Worm (Caenorhabditis elegans) whole organism, late embryonic: ENCODE measurements around the gene F53B2.5.
"Not testable (repeated sequence)": the region's sequence is repeated elsewhere in the genome, so short reads cannot be mapped to it uniquely, and the experiment has no call there.

Source experiments
- F13H6.1 ChIP-seq: sonication (generic microtip); optimal IDR thresholded peaks from 2 replicates; lab custom pipeline; 2016; ENCODE audit warnings: missing genetic modification characterization, missing compliant biosample characterization
- K02D7.2 ChIP-seq: sonication (generic microtip); optimal IDR thresholded peaks from 2 replicates; lab custom pipeline; 2017; ENCODE audit warnings: mild to moderate bottlenecking, missing genetic modification characterization, missing compliant biosample characterization
- K09A11.1 ChIP-seq: sonication (generic microtip); optimal IDR thresholded peaks from 2 replicates; lab custom pipeline; 2017; ENCODE audit warnings: antibody characterized with exemption, mild to moderate bottlenecking, missing genetic modification characterization, missing compliant biosample characterization; ENCODE audit not compliant: insufficient read depth
- Y22D7AL.16 ChIP-seq: sonication (generic microtip); optimal IDR thresholded peaks from 2 replicates; lab custom pipeline; 2016; ENCODE audit warnings: missing genetic modification characterization, missing compliant biosample characterization
- ceh-14 ChIP-seq: sonication (generic microtip); optimal IDR thresholded peaks from 2 replicates; lab custom pipeline; 2016; ENCODE audit warnings: missing genotype, missing genetic modification characterization, missing compliant biosample characterization
- ceh-18 ChIP-seq: sonication (generic microtip); optimal IDR thresholded peaks from 2 replicates; lab custom pipeline; 2016; ENCODE audit warnings: missing genetic modification characterization, missing compliant biosample characterization
- ceh-19 ChIP-seq: fragments of 200-800 bp; sonication (Bioruptor generic); optimal IDR thresholded peaks from 2 replicates; lab custom pipeline; 2018; ENCODE audit warnings: mild to moderate bottlenecking, missing genetic modification characterization, missing compliant biosample characterization
- ceh-22 ChIP-seq: sonication (generic microtip); optimal IDR thresholded peaks from 2 replicates; lab custom pipeline; 2017; ENCODE audit warnings: missing biosample characterization, missing genetic modification characterization
- ceh-30 ChIP-seq: fragments of 150-350 bp; optimal IDR thresholded peaks from 2 replicates; lab custom pipeline; 2014; ENCODE audit warnings: missing biosample characterization, missing genetic modification characterization
- ceh-31 ChIP-seq: sonication (generic microtip); optimal IDR thresholded peaks from 2 replicates; lab custom pipeline; 2016; ENCODE audit warnings: missing genetic modification characterization, missing compliant biosample characterization
- ceh-34 ChIP-seq: sonication (generic microtip); optimal IDR thresholded peaks from 2 replicates; lab custom pipeline; 2016; ENCODE audit warnings: mild to moderate bottlenecking, missing genetic modification characterization, missing compliant biosample characterization
- ceh-45 ChIP-seq: fragments of 200-800 bp; sonication (Bioruptor generic); IDR thresholded peaks from 2 replicates; pipeline ENCODE4 v1.3.6; 2022; ENCODE audit warnings: missing genetic modification reagents, missing genetic modification characterization, missing compliant biosample characterization
- eyg-1 ChIP-seq: sonication (generic microtip); optimal IDR thresholded peaks from 2 replicates; lab custom pipeline; 2016; ENCODE audit warnings: missing genotype, missing genetic modification characterization, missing compliant biosample characterization
- hlh-15 ChIP-seq: sonication (generic microtip); optimal IDR thresholded peaks from 2 replicates; lab custom pipeline; 2016; ENCODE audit warnings: missing genetic modification characterization, missing compliant biosample characterization
- hlh-30 ChIP-seq: sonication (generic microtip); optimal IDR thresholded peaks from 2 replicates; lab custom pipeline; 2017; ENCODE audit warnings: antibody characterized with exemption, missing genetic modification characterization, missing compliant biosample characterization; ENCODE audit not compliant: insufficient read depth
- hlh-6 ChIP-seq: sonication (generic microtip); optimal IDR thresholded peaks from 2 replicates; lab custom pipeline; 2016; ENCODE audit warnings: missing genotype, missing genetic modification characterization, missing compliant biosample characterization
- hlh-8 ChIP-seq: sonication (generic microtip); optimal IDR thresholded peaks from 2 replicates; lab custom pipeline; 2016; ENCODE audit warnings: missing genotype, missing genetic modification characterization, missing compliant biosample characterization
- lim-6 ChIP-seq: sonication (generic microtip); optimal IDR thresholded peaks from 2 replicates; lab custom pipeline; 2016; ENCODE audit warnings: missing genetic modification characterization, missing compliant biosample characterization
- lin-11 ChIP-seq: fragments of 200-800 bp; sonication (Bioruptor generic); optimal IDR thresholded peaks from 2 replicates; lab custom pipeline; 2018; ENCODE audit warnings: mild to moderate bottlenecking, missing genetic modification characterization, missing compliant biosample characterization
- mec-3 ChIP-seq: sonication (generic microtip); optimal IDR thresholded peaks from 2 replicates; lab custom pipeline; 2016; ENCODE audit warnings: borderline replicate concordance, missing genetic modification characterization, missing compliant biosample characterization
- nfya-1 ChIP-seq: sonication (generic microtip); optimal IDR thresholded peaks from 2 replicates; lab custom pipeline; 2017; ENCODE audit warnings: missing genetic modification characterization, mild to moderate bottlenecking, missing compliant biosample characterization, antibody characterized with exemption, moderate library complexity
- pag-3 ChIP-seq: sonication (generic microtip); optimal IDR thresholded peaks from 2 replicates; lab custom pipeline; 2016; ENCODE audit warnings: missing compliant biosample characterization, missing genetic modification characterization, borderline replicate concordance
- pha-2 ChIP-seq: sonication (generic microtip); optimal IDR thresholded peaks from 2 replicates; lab custom pipeline; 2017; ENCODE audit warnings: mild to moderate bottlenecking, missing genetic modification characterization, missing compliant biosample characterization
- pha-4 ChIP-seq: fragments of 150-350 bp; optimal IDR thresholded peaks from 2 replicates; lab custom pipeline; 2018; ENCODE audit warnings: missing biosample characterization, missing genetic modification reagents, missing genetic modification characterization
- pros-1 ChIP-seq: fragments of 150-350 bp; optimal IDR thresholded peaks from 2 replicates; lab custom pipeline; 2014; ENCODE audit warnings: missing biosample characterization, missing genetic modification reagents, missing genetic modification characterization
- ref-2 ChIP-seq: sonication (generic microtip); optimal IDR thresholded peaks from 2 replicates; lab custom pipeline; 2016; ENCODE audit warnings: missing genetic modification characterization, missing compliant biosample characterization
- sdc-2 ChIP-seq: sonication (generic microtip); optimal IDR thresholded peaks from 2 replicates; lab custom pipeline; 2016; ENCODE audit warnings: missing genotype, missing genetic modification characterization, missing compliant biosample characterization
- sox-4 ChIP-seq: sonication (generic microtip); optimal IDR thresholded peaks from 2 replicates; lab custom pipeline; 2017; ENCODE audit warnings: mild to moderate bottlenecking, missing genetic modification characterization, inconsistent platforms, missing compliant biosample characterization
- tbx-2 ChIP-seq: sonication (generic microtip); optimal IDR thresholded peaks from 2 replicates; lab custom pipeline; 2016; ENCODE audit warnings: missing genetic modification characterization, missing compliant biosample characterization
- unc-3 ChIP-seq, 2 experiments: fragments of 200-800 bp in 1 of 2; sonication (Bioruptor generic) in 1 of 2; sonication (generic microtip) in 1 of 2; conservative IDR thresholded peaks in 1 of 2; optimal IDR thresholded peaks in 1 of 2; 2 replicates each; pipeline versions ENCODE4 v1.3.6 to Lab custom; 2016 to 2022; ENCODE audit warnings: missing compliant biosample characterization in 2 of 2, missing genetic modification characterization in 2 of 2, missing genetic modification reagents in 1 of 2
- unc-42 ChIP-seq: sonication (generic microtip); optimal IDR thresholded peaks from 2 replicates; lab custom pipeline; 2016; ENCODE audit warnings: missing genotype, missing genetic modification characterization, missing compliant biosample characterization
- ztf-16 ChIP-seq: sonication (generic microtip); optimal IDR thresholded peaks from 2 replicates; lab custom pipeline; 2017; ENCODE audit warnings: missing genetic modification characterization, missing compliant biosample characterization

The F53B2.5 gene

ce11 chrIV:12498238-12498637 is 32.7 kb downstream of the F53B2.5 start, which contains the start of gene sru-19:
Gene sru-19 (plus strand): TSS chrIV:12498538.
- TF ChIP-seq pha-4 (no peak), eyg-1 (no peak), hlh-15 (no peak), ceh-31 (tag; lab: Kevin White, UChicago) (no peak), ceh-22 (tag; lab: Kevin White, UChicago) (no peak), ref-2 (tag; lab: Kevin White, UChicago) (no peak), sdc-2 (tag; lab: Kevin White, UChicago) (no peak), unc-42 (no peak), Y22D7AL.16 (tag; lab: Kevin White, UChicago) (no peak), pha-2 (tag; lab: Kevin White, UChicago) (no peak)

- TF ChIP-seq pha-2 (tag; lab: Kevin White, UChicago) = no peak
- TF ChIP-seq sdc-2 (tag; lab: Kevin White, UChicago) = no peak
- no peak for TF ChIP-seq ceh-22 (tag; lab: Kevin White, UChicago)
- TF ChIP-seq lin-11 (tag; lab: Kevin White, UChicago) = no peak
- no peak for TF ChIP-seq mec-3 (tag; lab: Kevin White, UChicago)
Observed at ce11 chrIV:12495196-12495595, 35.8 kb downstream of the F53B2.5 start, which contains the start of gene sru-20. Gene sru-20 (plus strand): TSS chrIV:12495496.

- no peak for TF ChIP-seq ceh-19 (GFP tag; lab: Kevin White, UChicago)
- no peak for TF ChIP-seq tbx-2 (tag; lab: Kevin White, UChicago)
- TF ChIP-seq ceh-18 (tag; lab: Kevin White, UChicago) = no peak
- no peak for TF ChIP-seq ceh-30 (tag; lab: Kevin White, UChicago)
- TF ChIP-seq pag-3 (tag; lab: Kevin White, UChicago) = no peak
- no peak for TF ChIP-seq ztf-16 (tag; lab: Kevin White, UChicago)
- TF ChIP-seq ceh-14 (tag; lab: Kevin White, UChicago) = no peak
- TF ChIP-seq hlh-8 (tag; lab: Kevin White, UChicago) = no peak
Observed at ce11 chrIV:12490491-12490890, 40.5 kb downstream of the F53B2.5 start, which contains the start of gene him-6. Gene him-6 (plus strand): TSS chrIV:12490791.

ce11 chrIV:12487194-12487593 is 43.8 kb downstream of the F53B2.5 start, which contains the start of gene sru-26:
Gene sru-26 (plus strand): TSS chrIV:12487494.
- TF ChIP-seq ceh-30 (tag; lab: Kevin White, UChicago) (no peak), ceh-34 (tag; lab: Kevin White, UChicago) (no peak), ceh-19 (GFP tag; lab: Kevin White, UChicago) (no peak), sox-4 (no peak), Y22D7AL.16 (tag; lab: Kevin White, UChicago) (no peak), unc-3 (GFP tag; conservative IDR thresholded peaks at IDR 0.05; lab: Robert Waterston, UW) (no peak), unc-3 (tag; optimal IDR thresholded peaks at IDR 0.05; lab: Kevin White, UChicago) (no peak), K09A11.1 (tag; lab: Kevin White, UChicago) (no peak), nfya-1 (no peak), lim-6 (tag; lab: Kevin White, UChicago) (no peak), hlh-30 (no peak), ztf-16 (tag; lab: Kevin White, UChicago) (no peak), pros-1 (no peak), K02D7.2 (no peak), F13H6.1 (tag; lab: Kevin White, UChicago) (no peak), ceh-45 (no peak)

ce11 chrIV:12484479-12484878 is 46.5 kb downstream of the F53B2.5 start, which contains the start of gene T04A11.4:
Gene T04A11.4 (minus strand): TSS chrIV:12484579.
- TF ChIP-seq hlh-6, sdc-2, pha-2 (tag; lab: Kevin White, UChicago): not testable (repeated sequence)
